Worm (Caenorhabditis elegans) whole organism, L4/young adult: Measurements from ENCODE around the gene bath-31.
"Not testable (repeated sequence)": the region's sequence is repeated elsewhere in the genome, so short reads cannot be mapped to it uniquely, and the experiment has no call there.

Source experiments
- W03F9.2 ChIP-seq: fragments of 150-350 bp; optimal IDR thresholded peaks from 2 replicates; lab custom pipeline; 2014; ENCODE audit warnings: missing biosample characterization, missing genetic modification characterization
- dao-5 ChIP-seq: sonication (generic microtip); optimal IDR thresholded peaks from 2 replicates; lab custom pipeline; 2016; ENCODE audit warnings: missing genotype, missing genetic modification characterization, moderate library complexity, missing compliant biosample characterization
- him-1 ChIP-seq: sonication (generic microtip); optimal IDR thresholded peaks from 2 replicates; lab custom pipeline; 2016; ENCODE audit warnings: missing genotype, missing genetic modification reagents, missing genetic modification characterization, missing compliant biosample characterization

bath-31 gene

ce11 chrII:3759010-3759409 lies 27.2 kb downstream of the bath-31 start, which contains the start of gene T24E12.12:
T24E12.12 (plus strand) TSS chrII:3759290.
- TF ChIP-seq dao-5 (tag; lab: Kevin White, UChicago) (no peak), W03F9.2 (tag; lab: Kevin White, UChicago) (no peak), him-1 (tag; lab: Kevin White, UChicago) (no peak)

ce11 chrII:3761599-3761998 lies 29.8 kb downstream of the bath-31 start, which contains the start of gene T24E12.6:
T24E12.6 (minus strand) TSS chrII:3761699.
- TF ChIP-seq him-1, W03F9.2, dao-5 (tag; lab: Kevin White, UChicago): not testable (repeated sequence)

ce11 chrII:3764486-3764885 lies 32.7 kb downstream of the bath-31 start, which contains the start of gene srx-112:
srx-112 (minus strand) TSS chrII:3764586.
- TF ChIP-seq W03F9.2 (tag; lab: Kevin White, UChicago) (no peak), dao-5 (tag; lab: Kevin White, UChicago) (no peak), him-1 (tag; lab: Kevin White, UChicago) (no peak)

DNA sequence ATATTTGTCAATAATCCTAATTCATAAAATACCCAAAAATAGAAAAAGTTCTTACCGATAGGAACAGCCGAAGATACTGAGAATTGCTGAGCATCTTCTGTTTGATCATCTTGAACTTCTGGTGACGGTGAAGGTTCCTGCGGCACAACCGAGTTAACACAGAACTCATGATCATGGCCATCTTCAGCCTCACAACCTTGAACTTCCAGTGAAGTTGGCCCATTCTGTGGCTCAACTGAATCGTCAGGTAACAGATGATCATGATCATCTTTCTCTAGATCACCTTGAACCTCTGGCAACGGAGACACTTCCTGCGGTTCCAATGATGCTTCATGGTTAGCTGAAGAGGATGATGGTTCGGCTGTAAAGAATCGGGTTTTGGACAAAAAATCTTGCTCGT lies 39.9 kb downstream of the bath-31 start:
- TF ChIP-seq dao-5 (tag; lab: Kevin White, UChicago) (no peak), him-1 (tag; lab: Kevin White, UChicago) (no peak), W03F9.2 (tag; lab: Kevin White, UChicago) (no peak)

- TF ChIP-seq him-1 (tag; lab: Kevin White, UChicago) = no peak
- TF ChIP-seq dao-5 (tag; lab: Kevin White, UChicago) = no peak
- no peak for TF ChIP-seq W03F9.2 (tag; lab: Kevin White, UChicago)
Observed at ce11 chrII:3773130-3773529, 41.4 kb downstream of the bath-31 start, which contains the start of gene T24E12.10. T24E12.10 (minus strand) TSS chrII:3773230.

- TF ChIP-seq dao-5 (tag; lab: Kevin White, UChicago) (no peak), him-1 (tag; lab: Kevin White, UChicago) (no peak), W03F9.2 (tag; lab: Kevin White, UChicago) (no peak)
Observed at ce11 chrII:3775719-3776118, 43.9 kb downstream of the bath-31 start, which contains the start of gene T24E12.3. T24E12.3 (plus strand) TSS chrII:3776019.

ce11 chrII:3777802-3778201 lies 46.0 kb downstream of the bath-31 start:
- TF ChIP-seq dao-5 (tag; lab: Kevin White, UChicago) (no peak), W03F9.2 (tag; lab: Kevin White, UChicago) (no peak), him-1 (tag; lab: Kevin White, UChicago) (no peak)

- TF ChIP-seq W03F9.2 (tag; lab: Kevin White, UChicago) = no peak
- no peak for TF ChIP-seq dao-5 (tag; lab: Kevin White, UChicago)
- no peak for TF ChIP-seq him-1 (tag; lab: Kevin White, UChicago)
Observed at ce11 chrII:3779463-3779862, 47.7 kb downstream of the bath-31 start, which contains the start of gene T24E12.11. T24E12.11 (minus strand) TSS chrII:3779563.

ce11 chrII:3781238-3781637 lies 49.5 kb downstream of the bath-31 start:
- no peak for TF ChIP-seq W03F9.2 (tag; lab: Kevin White, UChicago)

- TF ChIP-seq W03F9.2 (tag; lab: Kevin White, UChicago) (no peak), him-1 (tag; lab: Kevin White, UChicago) (no peak), dao-5 (tag; lab: Kevin White, UChicago) (no peak)
Observed at ce11 chrII:3782309-3783000, 50.7 kb downstream of the bath-31 start, which contains the start of gene T24E12.2. T24E12.2 (plus strand) TSS chrII:3782950.
